Worm (Caenorhabditis elegans): ENCODE measurements around the gene Y11D7A.5.

DNA sequence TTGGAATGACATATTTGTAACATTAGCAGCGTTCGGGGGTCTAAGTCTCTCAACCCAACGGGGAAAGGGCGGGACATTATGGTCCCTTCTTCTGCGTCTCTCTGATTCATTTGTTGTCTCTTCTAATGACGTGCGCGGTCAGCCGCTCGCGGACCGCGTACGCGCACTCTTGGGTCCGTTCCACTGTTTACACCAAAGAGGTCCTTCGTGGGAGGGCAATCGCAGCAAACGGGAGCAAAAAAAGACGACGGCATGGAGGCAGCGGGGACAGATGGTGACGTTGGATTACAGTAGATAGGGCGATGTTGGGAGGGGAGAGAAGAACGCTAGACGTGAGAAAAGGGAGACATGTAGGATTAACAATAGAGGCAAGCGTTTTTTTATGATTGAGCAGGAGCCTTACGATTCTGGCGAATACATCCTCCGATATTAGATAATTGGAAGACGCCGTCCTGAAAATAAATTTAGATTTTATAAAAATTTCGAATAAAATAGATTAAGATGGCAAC lies 18.5 kb upstream of the Y11D7A.5 start, which contains the start of gene flh-1:
- TF ChIP-seq aly-2 (tag; optimal IDR thresholded peaks at IDR 0.05) = no peak
- no peak for TF ChIP-seq nhr-77 (tag; optimal IDR thresholded peaks at IDR 0.05)
